Fruit fly (Drosophila melanogaster): Measurements from ENCODE around the gene Alp1.

The Alp1 gene

DNA sequence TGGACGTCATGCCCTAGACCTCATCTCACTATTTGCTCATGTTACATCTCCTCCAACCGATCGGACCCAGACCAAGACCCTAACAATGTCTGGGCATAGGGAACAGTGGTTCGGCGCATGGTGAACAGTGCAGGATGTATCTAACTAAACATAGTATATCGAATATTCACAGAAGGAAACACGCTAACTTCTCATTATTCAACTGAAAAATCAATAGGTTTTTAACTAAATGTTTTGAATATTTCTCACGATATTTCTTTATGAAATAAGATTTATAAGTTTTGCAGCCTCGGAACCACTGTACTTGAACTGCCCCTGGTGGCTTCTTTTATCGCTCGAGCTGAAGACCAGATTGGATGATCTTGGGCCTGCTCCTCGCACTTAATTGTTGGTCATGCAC is 9.0 kb upstream of the Alp1 start (continued):
- TF ChIP-seq CG12236 (GFP tag; optimal IDR thresholded peaks at IDR 0.05) = peak; percentile 20
- TF ChIP-seq Chrac-16 (GFP tag; optimal IDR thresholded peaks at IDR 0.05) = peak; percentile 58
- TF ChIP-seq Doc2 (GFP tag; IDR thresholded peaks at IDR 0.05) = no peak
- TF ChIP-seq mirr (GFP tag; optimal IDR thresholded peaks at IDR 0.05) = no peak
- TF ChIP-seq Dip3 (GFP tag; optimal IDR thresholded peaks at IDR 0.05) = no peak
- TF ChIP-seq dpn (GFP tag; optimal IDR thresholded peaks at IDR 0.05) = peak; percentile 15 to 45
- no peak for TF ChIP-seq Rfx (GFP tag; IDR thresholded peaks at IDR 0.05)
- no peak for TF ChIP-seq GATAe (GFP tag; conservative IDR thresholded peaks at IDR 0.05)
- TF ChIP-seq Mrtf (GFP tag; IDR thresholded peaks at IDR 0.05) = no peak
- peak; percentile 23 for TF ChIP-seq Mes4 (GFP tag; optimal IDR thresholded peaks at IDR 0.05)
- no peak for TF ChIP-seq CG9437 (GFP tag; optimal IDR thresholded peaks at IDR 0.05)
- TF ChIP-seq Opbp (GFP tag; IDR thresholded peaks at IDR 0.05; ENCODE audit: partially characterized antibody) = no peak
- TF ChIP-seq CG4730 (GFP tag; IDR thresholded peaks at IDR 0.05) = no peak
- no peak for TF ChIP-seq Fer3 (tag; optimal IDR thresholded peaks at IDR 0.05)
- TF ChIP-seq Dbx (GFP tag; IDR thresholded peaks at IDR 0.05) = no peak
- TF ChIP-seq CG6654 (GFP tag; optimal IDR thresholded peaks at IDR 0.05) = peak; percentile 6
- no peak for TF ChIP-seq CG15269 (tag; optimal IDR thresholded peaks at IDR 0.05)
- TF ChIP-seq z (GFP tag; IDR thresholded peaks at IDR 0.05) = no peak
- no peak for TF ChIP-seq Jarid2 (GFP tag; optimal IDR thresholded peaks at IDR 0.05)
- no peak for TF ChIP-seq CG6791 (GFP tag; IDR thresholded peaks at IDR 0.05; ENCODE audit: partially characterized antibody)
- TF ChIP-seq lov (optimal IDR thresholded peaks at IDR 0.05) = no peak
- TF ChIP-seq lov (GFP tag; IDR thresholded peaks at IDR 0.05) = no peak
- peak; percentile 68 for TF ChIP-seq CG17361 (GFP tag; IDR thresholded peaks at IDR 0.05)
- TF ChIP-seq CG10959 (GFP tag; IDR thresholded peaks at IDR 0.05) = peak; percentile 79
- peak; percentile 71 for TF ChIP-seq CG31441 (GFP tag; IDR thresholded peaks at IDR 0.05)
- no peak for TF ChIP-seq CG8290 (GFP tag; optimal IDR thresholded peaks at IDR 0.05)
- TF ChIP-seq CG8290 (tag; optimal IDR thresholded peaks at IDR 0.05) = no peak
- no peak for TF ChIP-seq luna (GFP tag; optimal IDR thresholded peaks at IDR 0.05)
- TF ChIP-seq CG6175 (GFP tag; IDR thresholded peaks at IDR 0.05) = no peak
- TF ChIP-seq CG10462 (GFP tag; optimal IDR thresholded peaks at IDR 0.05) = peak; percentile 17
- TF ChIP-seq pros (GFP tag; optimal IDR thresholded peaks at IDR 0.05) = peak; percentile 6
- TF ChIP-seq CG11093 (GFP tag; IDR thresholded peaks at IDR 0.05) = 0 out of 3 replicates have a peak, but pooled peaks have one; percentile 39
- no peak for TF ChIP-seq ftz-f1 (GFP tag; optimal IDR thresholded peaks at IDR 0.05)
- TF ChIP-seq stc (GFP tag; IDR thresholded peaks at IDR 0.05) = no peak; the same call in 1 of the 2 replicates
- no peak for TF ChIP-seq ab (GFP tag; optimal IDR thresholded peaks at IDR 0.05)
- peak; percentile 17 for TF ChIP-seq repo (GFP tag; optimal IDR thresholded peaks at IDR 0.05)
- TF ChIP-seq Nf-YC (tag; optimal IDR thresholded peaks at IDR 0.05) = no peak
- no peak for TF ChIP-seq cad (GFP tag; optimal IDR thresholded peaks at IDR 0.05)
- TF ChIP-seq sima (GFP tag; optimal IDR thresholded peaks at IDR 0.05) = no peak
- TF ChIP-seq knrl (GFP tag; IDR thresholded peaks at IDR 0.05; ENCODE audit: partially characterized antibody) = no peak
- TF ChIP-seq dan (GFP tag; IDR thresholded peaks at IDR 0.05) = peak; percentile 36; the same call in 1 of the 2 replicates
- TF ChIP-seq Nf-YA (GFP tag; IDR thresholded peaks at IDR 0.05) = no peak
- TF ChIP-seq usp (GFP tag; optimal IDR thresholded peaks at IDR 0.05) = no peak
- TF ChIP-seq CG11085 (GFP tag; IDR thresholded peaks at IDR 0.05) = no peak
- TF ChIP-seq CG6254 (GFP tag; optimal IDR thresholded peaks at IDR 0.05) = peak; percentile 58
- TF ChIP-seq ham (GFP tag; IDR thresholded peaks at IDR 0.05) = no peak
- peak; percentile 77 for TF ChIP-seq NC2β (GFP tag; optimal IDR thresholded peaks at IDR 0.05)
- TF ChIP-seq CG11723 (GFP tag; optimal IDR thresholded peaks at IDR 0.05) = peak; percentile 9
- no peak for TF ChIP-seq rib (GFP tag; IDR thresholded peaks at IDR 0.05)
- TF ChIP-seq ewg (GFP tag; optimal IDR thresholded peaks at IDR 0.05) = peak; percentile 30
- no peak for TF ChIP-seq CG32532 (GFP tag; IDR thresholded peaks at IDR 0.05)
- TF ChIP-seq CG4404 (GFP tag; IDR thresholded peaks at IDR 0.05) = peak; percentile 81
- TF ChIP-seq HmgZ (tag; optimal IDR thresholded peaks at IDR 0.05) = no peak
- no peak for TF ChIP-seq Meics (GFP tag; optimal IDR thresholded peaks at IDR 0.05)

All from whole organism, embryonic.